Fruit fly (Drosophila melanogaster): ENCODE results near the gene CG32176.
A peak's percentile ranks its signal among the peaks of the same experiment; 100 is the strongest.

The CG32176 gene

dm6 chr3L:17485280-17485792 is 51.7 kb downstream of the CG32176 start:
- no peak for TF ChIP-seq lola (GFP tag; optimal IDR thresholded peaks at IDR 0.05)
- no peak for TF ChIP-seq Rel (GFP tag; optimal IDR thresholded peaks at IDR 0.05)
- peak; percentile 49 for TF ChIP-seq Rel (tag; optimal IDR thresholded peaks at IDR 0.05)
- peak; percentile 28 for TF ChIP-seq br (GFP tag; optimal IDR thresholded peaks at IDR 0.05)
- TF ChIP-seq dl (GFP tag; optimal IDR thresholded peaks at IDR 0.05; ENCODE audit: insufficient read depth in 1 of 2, partially characterized antibody in 2 of 2), result no peak
- TF ChIP-seq usp (GFP tag; optimal IDR thresholded peaks at IDR 0.05), result no peak
- peak; percentile 52 for TF ChIP-seq Hr83 (GFP tag; optimal IDR thresholded peaks at IDR 0.05; ENCODE audit: poor library complexity, severe bottlenecking)
- no peak for TF ChIP-seq Vsx2 (GFP tag; optimal IDR thresholded peaks at IDR 0.05; ENCODE audit: partially characterized antibody)
- TF ChIP-seq brk (GFP tag; optimal IDR thresholded peaks at IDR 0.05), result peak; percentile 38
- peak; percentile 8 for TF ChIP-seq tai (GFP tag; optimal IDR thresholded peaks at IDR 0.05)
- peak; percentile 46 for TF ChIP-seq dmrt93B (GFP tag; optimal IDR thresholded peaks at IDR 0.05)
- peak; percentile 62 for TF ChIP-seq fru (GFP tag; optimal IDR thresholded peaks at IDR 0.05)
- peak; percentile 35 for TF ChIP-seq sv (GFP tag; optimal IDR thresholded peaks at IDR 0.05)
- peak; percentile 34 for TF ChIP-seq woc (GFP tag; optimal IDR thresholded peaks at IDR 0.05)
- TF ChIP-seq Mio (GFP tag; optimal IDR thresholded peaks at IDR 0.05), result no peak
- TF ChIP-seq CG9705 (GFP tag; optimal IDR thresholded peaks at IDR 0.05), result peak; percentile 63
- peak; percentile 28 for TF ChIP-seq OdsH (GFP tag; optimal IDR thresholded peaks at IDR 0.05)
- no peak for TF ChIP-seq CrebA (GFP tag; optimal IDR thresholded peaks at IDR 0.05; ENCODE audit: borderline replicate concordance)
- TF ChIP-seq Dif (GFP tag; optimal IDR thresholded peaks at IDR 0.05; ENCODE audit: partially characterized antibody), result no peak
- TF ChIP-seq dsf (GFP tag; optimal IDR thresholded peaks at IDR 0.05; ENCODE audit: borderline replicate concordance), result no peak
- peak; percentile 60 for TF ChIP-seq Hnf4 (GFP tag; optimal IDR thresholded peaks at IDR 0.05)
- TF ChIP-seq foxo (GFP tag; optimal IDR thresholded peaks at IDR 0.05), result peak in 1 of 2 experiments; percentile 70
- TF ChIP-seq Jra (GFP tag; optimal IDR thresholded peaks at IDR 0.05), result peak; percentile 58
- peak; percentile 50 for TF ChIP-seq Sp1 (GFP tag; optimal IDR thresholded peaks at IDR 0.05)
- TF ChIP-seq Hr78 (GFP tag; optimal IDR thresholded peaks at IDR 0.05), result no peak
- peak; percentile 30 for TF ChIP-seq ey (GFP tag; optimal IDR thresholded peaks at IDR 0.05)
- TF ChIP-seq HLH106 (tag; optimal IDR thresholded peaks at IDR 0.05), result peak; percentile 36
- TF ChIP-seq CG32264 (GFP tag; optimal IDR thresholded peaks at IDR 0.05), result no peak
- TF ChIP-seq Myc (optimal IDR thresholded peaks at IDR 0.05), result no peak
- no peak for TF ChIP-seq GATAd (GFP tag; optimal IDR thresholded peaks at IDR 0.05)
- TF ChIP-seq N (GFP tag; optimal IDR thresholded peaks at IDR 0.05), result no peak
- no peak for TF ChIP-seq jim (GFP tag; optimal IDR thresholded peaks at IDR 0.05)
- no peak for TF ChIP-seq Dfd (GFP tag; optimal IDR thresholded peaks at IDR 0.05)
- TF ChIP-seq sage (GFP tag; optimal IDR thresholded peaks at IDR 0.05), result peak; percentile 25
- no peak for TF ChIP-seq pan (optimal IDR thresholded peaks at IDR 0.05)
- TF ChIP-seq h (GFP tag; optimal IDR thresholded peaks at IDR 0.05), result peak; percentile 77
- TF ChIP-seq Abd-B (GFP tag; optimal IDR thresholded peaks at IDR 0.05), result no peak
- TF ChIP-seq psq (GFP tag; optimal IDR thresholded peaks at IDR 0.05), result peak; percentile 40
- TF ChIP-seq rgr (GFP tag; optimal IDR thresholded peaks at IDR 0.05), result peak; percentile 78

dm6 chr3L:17486130-17486529 is 52.5 kb downstream of the CG32176 start, which contains the start of gene CG6333:
TSS of gene CG6333 (minus strand) at chr3L:17486230.
- no peak for TF ChIP-seq HLH106 (tag; optimal IDR thresholded peaks at IDR 0.05)
- no peak for TF ChIP-seq fru (GFP tag; optimal IDR thresholded peaks at IDR 0.05)
- no peak for TF ChIP-seq Abd-B (GFP tag; optimal IDR thresholded peaks at IDR 0.05)
- no peak for TF ChIP-seq brk (GFP tag; optimal IDR thresholded peaks at IDR 0.05)
- no peak for TF ChIP-seq CrebA (GFP tag; optimal IDR thresholded peaks at IDR 0.05; ENCODE audit: borderline replicate concordance)
- TF ChIP-seq lola (GFP tag; optimal IDR thresholded peaks at IDR 0.05), result no peak
- no peak for TF ChIP-seq OdsH (GFP tag; optimal IDR thresholded peaks at IDR 0.05)
- TF ChIP-seq ey (GFP tag; optimal IDR thresholded peaks at IDR 0.05), result no peak
- TF ChIP-seq dmrt93B (GFP tag; optimal IDR thresholded peaks at IDR 0.05), result no peak
- no peak for TF ChIP-seq dl (GFP tag; optimal IDR thresholded peaks at IDR 0.05; ENCODE audit: insufficient read depth in 1 of 2, partially characterized antibody in 2 of 2)
- no peak for TF ChIP-seq Hnf4 (GFP tag; optimal IDR thresholded peaks at IDR 0.05)
- no peak for TF ChIP-seq woc (GFP tag; optimal IDR thresholded peaks at IDR 0.05)
- no peak for TF ChIP-seq Vsx2 (GFP tag; optimal IDR thresholded peaks at IDR 0.05; ENCODE audit: partially characterized antibody)
- TF ChIP-seq Hr83 (GFP tag; optimal IDR thresholded peaks at IDR 0.05; ENCODE audit: poor library complexity, severe bottlenecking), result no peak
- TF ChIP-seq psq (GFP tag; optimal IDR thresholded peaks at IDR 0.05), result no peak
- TF ChIP-seq br (GFP tag; optimal IDR thresholded peaks at IDR 0.05), result no peak
- no peak for TF ChIP-seq Hr78 (GFP tag; optimal IDR thresholded peaks at IDR 0.05)
- TF ChIP-seq sage (GFP tag; optimal IDR thresholded peaks at IDR 0.05), result no peak

Data from whole organism, wandering third instar larva.